Fruit fly (Drosophila melanogaster) whole organism, prepupa: ENCODE data around the gene CG9021.

Experiments
- CG10631 ChIP-seq: fragments of 200-800 bp; sonication (Bioruptor generic); optimal IDR thresholded peaks from 2 replicates; lab custom pipeline; 2016; ENCODE audit warnings: missing biosample characterization, missing genetic modification characterization
- CG11294 ChIP-seq: fragments of 200-800 bp; sonication (Bioruptor generic); IDR thresholded peaks from 2 replicates; pipeline ENCODE4 v1.3.6; 2022; ENCODE audit warnings: missing biosample characterization, missing genetic modification characterization
- CG11762 ChIP-seq: fragments of 200-800 bp; sonication (Bioruptor generic); optimal IDR thresholded peaks from 3 replicates; lab custom pipeline; 2016; ENCODE audit warnings: missing biosample characterization, missing genetic modification characterization; ENCODE audit not compliant: insufficient read depth
- CG11902 ChIP-seq: fragments of 200-800 bp; sonication (Bioruptor generic); optimal IDR thresholded peaks from 3 replicates; lab custom pipeline; 2016; ENCODE audit warnings: missing biosample characterization, missing genetic modification characterization
- CG1621 ChIP-seq: fragments of 200-800 bp; sonication (Bioruptor generic); optimal IDR thresholded peaks from 3 replicates; lab custom pipeline; 2018; ENCODE audit warnings: missing biosample characterization, mild to moderate bottlenecking, missing genetic modification characterization
- CG31627 ChIP-seq: fragments of 200-800 bp; sonication (Bioruptor generic); optimal IDR thresholded peaks from 3 replicates; lab custom pipeline; 2016; ENCODE audit warnings: missing biosample characterization, missing genetic modification characterization
- CG3919 ChIP-seq: fragments of 200-800 bp; sonication (Bioruptor generic); optimal IDR thresholded peaks from 3 replicates; lab custom pipeline; 2016; ENCODE audit warnings: missing biosample characterization, missing genetic modification characterization
- CG4318 ChIP-seq: fragments of 200-800 bp; sonication (Bioruptor generic); optimal IDR thresholded peaks from 3 replicates; lab custom pipeline; 2017; ENCODE audit warnings: missing biosample characterization, mild to moderate bottlenecking, missing genetic modification characterization
- CG6808 ChIP-seq: fragments of 200-800 bp; sonication (Bioruptor generic); optimal IDR thresholded peaks from 3 replicates; lab custom pipeline; 2017; ENCODE audit warnings: missing biosample characterization, missing genetic modification characterization, mild to moderate bottlenecking, moderate library complexity, missing genetic modification reagents
- CG6854 ChIP-seq: fragments of 200-800 bp; sonication (Bioruptor generic); optimal IDR thresholded peaks from 2 replicates; lab custom pipeline; 2017; ENCODE audit warnings: missing biosample characterization, mild to moderate bottlenecking, missing genetic modification characterization
- CG7368 ChIP-seq: fragments of 200-800 bp; sonication (Bioruptor generic); optimal IDR thresholded peaks from 3 replicates; lab custom pipeline; 2016; ENCODE audit warnings: missing biosample characterization, missing genetic modification characterization
- CG8119 ChIP-seq: fragments of 200-800 bp; sonication (Bioruptor generic); IDR thresholded peaks from 3 replicates; pipeline ENCODE4 v1.3.6; 2022; ENCODE audit warnings: missing biosample characterization, missing genetic modification characterization
- CG9139 ChIP-seq: fragments of 200-800 bp; sonication (Bioruptor generic); optimal IDR thresholded peaks from 3 replicates; lab custom pipeline; 2017; ENCODE audit warnings: missing biosample characterization, mild to moderate bottlenecking, missing genetic modification characterization
- Eip75B ChIP-seq: fragments of 200-800 bp; sonication (Bioruptor generic); optimal IDR thresholded peaks from 3 replicates; lab custom pipeline; 2016; ENCODE audit warnings: missing biosample characterization, missing genetic modification characterization
- Eip78C ChIP-seq: fragments of 200-800 bp; sonication (Bioruptor generic); peaks from one replicate; lab custom pipeline; 2016; ENCODE audit warnings: missing biosample characterization, missing genetic modification characterization
- Eip93F ChIP-seq: fragments of 200-800 bp; sonication (Bioruptor generic); optimal IDR thresholded peaks from 2 replicates; lab custom pipeline; 2016; ENCODE audit warnings: missing biosample characterization, mild to moderate bottlenecking, missing genetic modification characterization
- Gug ChIP-seq: fragments of 200-800 bp; sonication (Bioruptor generic); IDR thresholded peaks from 2 replicates; pipeline ENCODE4 v1.3.6; 2022; ENCODE audit warnings: missing biosample characterization, missing genetic modification characterization
- Hr4 ChIP-seq: fragments of 200-800 bp; sonication (Bioruptor generic); optimal IDR thresholded peaks from 3 replicates; lab custom pipeline; 2016; ENCODE audit warnings: missing biosample characterization, missing genetic modification characterization
- Lpt ChIP-seq: fragments of 200-800 bp; sonication (Bioruptor generic); optimal IDR thresholded peaks from 3 replicates; lab custom pipeline; 2016; ENCODE audit warnings: missing biosample characterization, missing genetic modification characterization
- Met ChIP-seq: fragments of 200-800 bp; sonication (Bioruptor generic); optimal IDR thresholded peaks from 3 replicates; lab custom pipeline; 2016; ENCODE audit warnings: missing biosample characterization, missing genetic modification characterization
- OdsH ChIP-seq: fragments of 200-800 bp; sonication (Bioruptor generic); optimal IDR thresholded peaks from 3 replicates; lab custom pipeline; 2016; ENCODE audit warnings: missing biosample characterization, missing genetic modification characterization
- Smox ChIP-seq: fragments of 200-800 bp; sonication (Bioruptor generic); optimal IDR thresholded peaks from 3 replicates; lab custom pipeline; 2016; ENCODE audit warnings: missing biosample characterization, missing genetic modification characterization
- Sox102F ChIP-seq: fragments of 200-800 bp; sonication (Bioruptor generic); optimal IDR thresholded peaks from 2 replicates; lab custom pipeline; 2016; ENCODE audit warnings: missing biosample characterization, mild to moderate bottlenecking, missing genetic modification characterization
- Sox14 ChIP-seq: fragments of 200-800 bp; sonication (Bioruptor generic); optimal IDR thresholded peaks from 3 replicates; lab custom pipeline; 2016; ENCODE audit warnings: missing biosample characterization, missing genetic modification characterization
- Sox15 ChIP-seq: fragments of 200-800 bp; sonication (Bioruptor generic); optimal IDR thresholded peaks from 3 replicates; lab custom pipeline; 2016; ENCODE audit warnings: missing biosample characterization, missing genetic modification characterization
- achi ChIP-seq: fragments of 200-800 bp; sonication (Bioruptor generic); optimal IDR thresholded peaks from 3 replicates; lab custom pipeline; 2016; ENCODE audit warnings: missing biosample characterization, missing genetic modification characterization
- cyc ChIP-seq: fragments of 200-800 bp; sonication (Bioruptor generic); optimal IDR thresholded peaks from 3 replicates; lab custom pipeline; 2016; ENCODE audit warnings: missing biosample characterization, missing genetic modification characterization
- dsx ChIP-seq: fragments of 200-800 bp; optimal IDR thresholded peaks from 3 replicates; lab custom pipeline; 2019; ENCODE audit warnings: missing biosample characterization, mild to moderate bottlenecking, missing genetic modification characterization, moderate library complexity; ENCODE audit not compliant: poor library complexity, severe bottlenecking
- eg ChIP-seq: fragments of 200-800 bp; sonication (Bioruptor generic); IDR thresholded peaks from 3 replicates; pipeline ENCODE4 v1.3.6; 2022; ENCODE audit warnings: missing biosample characterization, missing genetic modification characterization
- esn ChIP-seq: fragments of 200-800 bp; sonication (Bioruptor generic); optimal IDR thresholded peaks from 2 replicates; lab custom pipeline; 2016; ENCODE audit warnings: missing biosample characterization, mild to moderate bottlenecking, missing genetic modification characterization, moderate library complexity
- fd59A ChIP-seq: fragments of 200-800 bp; sonication (Bioruptor generic); optimal IDR thresholded peaks from 2 replicates; lab custom pipeline; 2017; ENCODE audit warnings: missing biosample characterization, mild to moderate bottlenecking, missing genetic modification characterization, missing genetic modification reagents
- fd85E ChIP-seq: fragments of 200-800 bp; sonication (Bioruptor generic); optimal IDR thresholded peaks from 3 replicates; lab custom pipeline; 2016; ENCODE audit warnings: missing biosample characterization, missing genetic modification characterization
- fkh ChIP-seq: fragments of 200-800 bp; sonication (Bioruptor generic); optimal IDR thresholded peaks from 3 replicates; lab custom pipeline; 2017; ENCODE audit warnings: missing biosample characterization, mild to moderate bottlenecking, missing genetic modification characterization, moderate library complexity
- salr ChIP-seq, 2 experiments: fragments of 200-800 bp; sonication (Bioruptor generic); optimal IDR thresholded peaks; 3 replicates each; lab custom pipeline; 2016 to 2018; ENCODE audit warnings: missing biosample characterization in 2 of 2, missing genetic modification characterization in 2 of 2, mild to moderate bottlenecking in 1 of 2
- vri ChIP-seq: fragments of 200-800 bp; sonication (Bioruptor generic); optimal IDR thresholded peaks from 3 replicates; lab custom pipeline; 2016; ENCODE audit warnings: missing biosample characterization, mild to moderate bottlenecking, missing genetic modification characterization

Gene CG9021

dm6 chr2L:5876474-5877067 lies 27.9 kb downstream of the CG9021 start (continued):
- no peak for TF ChIP-seq fd59A (GFP tag; lab: Kevin White, UChicago)
- TF ChIP-seq eg (GFP tag; lab: Robert Waterston, UW) = no peak
- TF ChIP-seq Eip75B (GFP tag; lab: Kevin White, UChicago) = no peak
- TF ChIP-seq CG1621 (tag; lab: Kevin White, UChicago) = no peak
- TF ChIP-seq CG6808 (GFP tag; lab: Kevin White, UChicago) = no peak
- no peak for TF ChIP-seq Lpt (GFP tag; lab: Kevin White, UChicago)
- no peak for TF ChIP-seq Sox15 (GFP tag; lab: Kevin White, UChicago)

dm6 chr2L:5870838-5871702 lies 33.4 kb downstream of the CG9021 start:
- no peak for TF ChIP-seq eg (GFP tag; lab: Robert Waterston, UW)
- TF ChIP-seq CG10631 (GFP tag; lab: Kevin White, UChicago) = no peak
- TF ChIP-seq Hr4 (GFP tag; lab: Kevin White, UChicago) = no peak
- TF ChIP-seq dsx = no peak
- TF ChIP-seq fkh (GFP tag; lab: Kevin White, UChicago) = no peak
- TF ChIP-seq vri (GFP tag; lab: Kevin White, UChicago) = no peak
- no peak for TF ChIP-seq CG11902 (GFP tag; lab: Kevin White, UChicago)
- no peak for TF ChIP-seq Sox102F
- no peak for TF ChIP-seq Eip93F
- TF ChIP-seq Sox14 (GFP tag; lab: Kevin White, UChicago) = no peak

- no peak for TF ChIP-seq CG11762
- no peak for TF ChIP-seq esn (GFP tag; lab: Kevin White, UChicago)
- peak; percentile 24 for TF ChIP-seq achi (GFP tag; lab: Kevin White, UChicago)
- no peak for TF ChIP-seq CG9139 (GFP tag; lab: Kevin White, UChicago)
- TF ChIP-seq CG3919 (GFP tag; lab: Kevin White, UChicago) = peak; percentile 3
- TF ChIP-seq Gug (GFP tag; lab: Robert Waterston, UW) = no peak
- peak; percentile 37 for TF ChIP-seq Eip78C (GFP tag; lab: Kevin White, UChicago)
- TF ChIP-seq CG6854 = no peak
- TF ChIP-seq, all 60 proteins: peak for 3
These were observed 37.7 kb downstream of the CG9021 start for dm6 chr2L:5866791-5867190.

dm6 chr2L:5856786-5857185 lies 47.7 kb downstream of the CG9021 start:
- TF ChIP-seq CG10631 (GFP tag; lab: Kevin White, UChicago) (no peak), CG9139 (GFP tag; lab: Kevin White, UChicago) (no peak), fd85E (GFP tag; lab: Kevin White, UChicago) (no peak), fkh (GFP tag; lab: Kevin White, UChicago) (no peak), salr (GFP tag; optimal IDR thresholded peaks at IDR 0.05; lab: Kevin White, UChicago) (no peak), CG1621 (tag; lab: Kevin White, UChicago) (no peak), esn (GFP tag; lab: Kevin White, UChicago) (no peak), Met (GFP tag; lab: Kevin White, UChicago) (no peak), achi (GFP tag; lab: Kevin White, UChicago) (no peak), Lpt (GFP tag; lab: Kevin White, UChicago) (no peak), CG7368 (GFP tag; lab: Kevin White, UChicago) (no peak), CG11294 (no peak), CG31627 (GFP tag; lab: Kevin White, UChicago) (no peak), fd59A (GFP tag; lab: Kevin White, UChicago) (no peak), CG4318 (no peak), Smox (GFP tag; lab: Kevin White, UChicago) (no peak), OdsH (GFP tag; lab: Kevin White, UChicago) (no peak), CG8119 (GFP tag; lab: Robert Waterston, UW) (no peak), cyc (GFP tag; lab: Kevin White, UChicago) (no peak)
